Fruit fly (Drosophila melanogaster): Measurements from ENCODE around the gene ZC3H3.

ZC3H3 gene

DNA sequence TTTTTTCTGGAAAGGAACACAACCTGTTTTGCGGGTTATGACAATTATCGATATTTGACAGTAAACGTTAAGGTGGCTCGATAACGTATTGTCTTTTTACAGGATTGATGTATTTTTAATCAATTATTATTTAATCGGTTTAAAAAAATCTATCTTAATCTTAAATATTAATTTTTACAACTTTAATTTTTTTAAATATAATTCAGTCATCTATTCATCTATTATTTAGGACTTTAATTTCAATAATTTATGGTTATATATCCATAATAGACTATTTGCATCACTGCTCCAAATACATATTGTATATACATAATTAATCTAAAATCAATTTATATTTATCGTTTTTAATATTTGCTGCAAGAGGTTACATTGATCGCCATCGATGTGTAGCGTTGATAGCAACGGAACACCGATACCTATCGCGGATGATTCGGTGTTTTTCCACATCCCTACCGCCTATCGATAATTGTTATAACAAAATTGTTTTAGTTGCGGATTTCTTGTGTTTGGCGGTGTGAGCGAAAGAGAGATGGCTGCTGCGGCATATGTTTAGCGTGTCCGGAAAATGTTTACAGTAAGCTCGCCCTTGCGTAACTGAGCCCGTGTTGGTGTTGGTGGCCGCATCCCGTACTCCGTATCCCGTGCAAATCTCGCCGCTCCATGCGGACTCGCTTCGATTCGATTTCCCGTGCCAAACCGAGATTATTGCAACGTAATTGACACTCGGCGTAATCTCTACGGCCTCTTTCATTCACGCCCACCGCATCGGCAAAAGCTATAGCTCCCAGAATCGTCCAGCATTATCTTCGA lies 15.5 kb upstream of the ZC3H3 start, which contains the start of the genes GstO1 and foi (continued):
- peak; percentile 58 for TF ChIP-seq HmgZ (tag; optimal IDR thresholded peaks at IDR 0.05)
- peak; percentile 74 for TF ChIP-seq E2f2 (GFP tag; IDR thresholded peaks at IDR 0.05)
- no peak for TF ChIP-seq sisA (GFP tag; IDR thresholded peaks at IDR 0.05)
- TF ChIP-seq Bteb2 (GFP tag; optimal IDR thresholded peaks at IDR 0.05) = no peak
- no peak for TF ChIP-seq sd (tag; optimal IDR thresholded peaks at IDR 0.05)
- peak; percentile 36 for TF ChIP-seq Xbp1 (GFP tag; optimal IDR thresholded peaks at IDR 0.05)
- peak; percentile 88 for TF ChIP-seq CG15514 (GFP tag; optimal IDR thresholded peaks at IDR 0.05)
- TF ChIP-seq CG2678 (tag; optimal IDR thresholded peaks at IDR 0.05) = peak; percentile 44
- TF ChIP-seq CG4282 (GFP tag; optimal IDR thresholded peaks at IDR 0.05) = no peak
- TF ChIP-seq luna (GFP tag; optimal IDR thresholded peaks at IDR 0.05) = no peak
- TF ChIP-seq Nf-YC (tag; optimal IDR thresholded peaks at IDR 0.05) = peak; percentile 54
- peak; percentile 40 for TF ChIP-seq dm (GFP tag; optimal IDR thresholded peaks at IDR 0.05)
- no peak for TF ChIP-seq CG9215 (GFP tag; IDR thresholded peaks at IDR 0.05)
- no peak for TF ChIP-seq schlank (tag; optimal IDR thresholded peaks at IDR 0.05)
- no peak for TF ChIP-seq eve (GFP tag; optimal IDR thresholded peaks at IDR 0.05)
- TF ChIP-seq CG4360 (GFP tag; IDR thresholded peaks at IDR 0.05) = no peak
- TF ChIP-seq CG8359 (GFP tag; optimal IDR thresholded peaks at IDR 0.05; ENCODE audit: borderline replicate concordance) = no peak
- peak; percentile 73 for TF ChIP-seq CG7271 (tag; optimal IDR thresholded peaks at IDR 0.05)
- TF ChIP-seq exex (tag; optimal IDR thresholded peaks at IDR 0.05) = no peak
- TF ChIP-seq mirr (GFP tag; optimal IDR thresholded peaks at IDR 0.05) = peak; percentile 2
- no peak for TF ChIP-seq ftz-f1 (GFP tag; optimal IDR thresholded peaks at IDR 0.05)
- TF ChIP-seq CG13296 (GFP tag; optimal IDR thresholded peaks at IDR 0.05) = no peak
- no peak for TF ChIP-seq CG6683 (GFP tag; optimal IDR thresholded peaks at IDR 0.05)
- no peak for TF ChIP-seq CG33213 (GFP tag; optimal IDR thresholded peaks at IDR 0.05)
- peak; percentile 19 for TF ChIP-seq CG13775 (GFP tag; optimal IDR thresholded peaks at IDR 0.05)
- no peak for TF ChIP-seq tgo (GFP tag; IDR thresholded peaks at IDR 0.05)
- no peak for TF ChIP-seq CG8765 (GFP tag; IDR thresholded peaks at IDR 0.05)
- TF ChIP-seq lbe (GFP tag; optimal IDR thresholded peaks at IDR 0.05) = peak; percentile 52
- TF ChIP-seq pfk (GFP tag; optimal IDR thresholded peaks at IDR 0.05) = peak; percentile 5
- TF ChIP-seq bbx (GFP tag; IDR thresholded peaks at IDR 0.05; ENCODE audit: partially characterized antibody) = peak; percentile 99
- no peak for TF ChIP-seq CkIIα-i1 (GFP tag; IDR thresholded peaks at IDR 0.05)
- TF ChIP-seq psq (GFP tag; optimal IDR thresholded peaks at IDR 0.05) = peak; percentile 12
- peak; percentile 94 for TF ChIP-seq CG34224 (GFP tag; IDR thresholded peaks at IDR 0.05; ENCODE audit: partially characterized antibody)
- TF ChIP-seq Atf6 (GFP tag; IDR thresholded peaks at IDR 0.05) = peak; percentile 39; the same call in 1 of the 2 replicates
- peak; percentile 24 for TF ChIP-seq gem (tag; optimal IDR thresholded peaks at IDR 0.05)
- TF ChIP-seq CG17912 (GFP tag; optimal IDR thresholded peaks at IDR 0.05) = no peak
- TF ChIP-seq corto (GFP tag; optimal IDR thresholded peaks at IDR 0.05) = peak; percentile 24
- TF ChIP-seq CG3847 (GFP tag; IDR thresholded peaks at IDR 0.05) = peak; percentile 36
- TF ChIP-seq CG10462 (GFP tag; optimal IDR thresholded peaks at IDR 0.05) = no peak
- TF ChIP-seq HHEX (GFP tag; optimal IDR thresholded peaks at IDR 0.05) = no peak
- TF ChIP-seq tio (GFP tag; optimal IDR thresholded peaks at IDR 0.05) = no peak
- no peak for TF ChIP-seq CG10274 (GFP tag; optimal IDR thresholded peaks at IDR 0.05)
- TF ChIP-seq gro (GFP tag; optimal IDR thresholded peaks at IDR 0.05) = peak; percentile 37
- no peak for TF ChIP-seq CG33557 (GFP tag; optimal IDR thresholded peaks at IDR 0.05)
- TF ChIP-seq CG2712 (tag; optimal IDR thresholded peaks at IDR 0.05) = peak; percentile 64
- TF ChIP-seq Mad (GFP tag; optimal IDR thresholded peaks at IDR 0.05) = no peak
- peak; percentile 15 for TF ChIP-seq gfzf (GFP tag; optimal IDR thresholded peaks at IDR 0.05)
- TF ChIP-seq CG17829 (tag; optimal IDR thresholded peaks at IDR 0.05) = peak; percentile 68
- TF ChIP-seq CG11696 (GFP tag; IDR thresholded peaks at IDR 0.05) = no peak
